Fruit fly (Drosophila melanogaster) whole organism, prepupa: Measurements from ENCODE around the gene sav.

Experiments
- Blimp-1 ChIP-seq: fragments of 200-800 bp; sonication (Bioruptor generic); optimal IDR thresholded peaks from 3 replicates; lab custom pipeline; 2017; ENCODE audit warnings: missing biosample characterization, missing genetic modification characterization, mild to moderate bottlenecking, moderate library complexity, missing genetic modification reagents
- CG10669 ChIP-seq: fragments of 200-800 bp; sonication (Bioruptor generic); optimal IDR thresholded peaks from 3 replicates; lab custom pipeline; 2018; ENCODE audit warnings: missing biosample characterization, mild to moderate bottlenecking, missing genetic modification characterization, moderate library complexity
- CG31627 ChIP-seq: fragments of 200-800 bp; sonication (Bioruptor generic); optimal IDR thresholded peaks from 3 replicates; lab custom pipeline; 2016; ENCODE audit warnings: missing biosample characterization, missing genetic modification characterization
- CG6163 ChIP-seq: fragments of 200-800 bp; sonication (Bioruptor generic); IDR thresholded peaks from 3 replicates; pipeline ENCODE4 v1.3.6; 2022; ENCODE audit warnings: missing biosample characterization, missing genetic modification characterization
- CG6854 ChIP-seq: fragments of 200-800 bp; sonication (Bioruptor generic); optimal IDR thresholded peaks from 2 replicates; lab custom pipeline; 2017; ENCODE audit warnings: missing biosample characterization, mild to moderate bottlenecking, missing genetic modification characterization
- Eip78C ChIP-seq: fragments of 200-800 bp; sonication (Bioruptor generic); peaks from one replicate; lab custom pipeline; 2016; ENCODE audit warnings: missing biosample characterization, missing genetic modification characterization
- Gug ChIP-seq: fragments of 200-800 bp; sonication (Bioruptor generic); IDR thresholded peaks from 2 replicates; pipeline ENCODE4 v1.3.6; 2022; ENCODE audit warnings: missing biosample characterization, missing genetic modification characterization
- Smox ChIP-seq: fragments of 200-800 bp; sonication (Bioruptor generic); optimal IDR thresholded peaks from 3 replicates; lab custom pipeline; 2016; ENCODE audit warnings: missing biosample characterization, missing genetic modification characterization
- Sox15 ChIP-seq: fragments of 200-800 bp; sonication (Bioruptor generic); optimal IDR thresholded peaks from 3 replicates; lab custom pipeline; 2016; ENCODE audit warnings: missing biosample characterization, missing genetic modification characterization
- achi ChIP-seq: fragments of 200-800 bp; sonication (Bioruptor generic); optimal IDR thresholded peaks from 3 replicates; lab custom pipeline; 2016; ENCODE audit warnings: missing biosample characterization, missing genetic modification characterization
- dsx ChIP-seq: fragments of 200-800 bp; optimal IDR thresholded peaks from 3 replicates; lab custom pipeline; 2019; ENCODE audit warnings: missing biosample characterization, mild to moderate bottlenecking, missing genetic modification characterization, moderate library complexity; ENCODE audit not compliant: poor library complexity, severe bottlenecking
- pdm3 ChIP-seq: fragments of 200-800 bp; sonication (Bioruptor generic); optimal IDR thresholded peaks from 3 replicates; lab custom pipeline; 2016; ENCODE audit warnings: missing biosample characterization, missing genetic modification characterization
- ss ChIP-seq, 2 experiments: fragments of 200-800 bp; sonication (Bioruptor generic); optimal IDR thresholded peaks; 2 replicates in 1 of 2; 3 replicates in 1 of 2; lab custom pipeline; 2017 to 2018; ENCODE audit warnings: mild to moderate bottlenecking in 2 of 2, missing biosample characterization in 2 of 2, missing genetic modification characterization in 2 of 2, moderate library complexity in 1 of 2

DNA sequence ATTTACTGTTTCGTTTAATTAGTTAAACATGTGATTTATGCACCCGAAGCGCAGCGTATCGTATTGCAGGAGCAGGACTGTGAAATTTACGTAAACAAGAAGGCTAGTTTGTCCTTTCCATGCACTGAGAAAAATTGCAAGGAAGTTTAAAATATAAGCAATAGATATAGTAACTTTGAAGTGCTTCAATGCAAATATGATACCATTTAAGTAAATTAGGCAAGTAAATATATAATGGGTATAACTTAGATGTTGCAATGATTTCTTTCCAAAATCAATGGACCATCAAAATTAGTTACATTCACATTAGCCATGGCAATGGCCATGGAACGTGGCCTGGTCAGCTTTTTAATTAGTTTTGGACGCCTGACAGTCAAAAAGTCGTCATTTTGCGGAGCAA, 30.2 kb downstream of the sav start:
- TF ChIP-seq CG6163 (GFP tag; lab: Robert Waterston, UW): no peak
- TF ChIP-seq CG6854: no peak
- TF ChIP-seq Eip78C (GFP tag; lab: Kevin White, UChicago): peak; percentile 10
- no peak for TF ChIP-seq CG10669 (GFP tag; lab: Kevin White, UChicago)
- TF ChIP-seq dsx (GFP tag; lab: Kevin White, UChicago): no peak
- no peak for TF ChIP-seq Blimp-1 (GFP tag; lab: Kevin White, UChicago)
- TF ChIP-seq Gug (GFP tag; lab: Robert Waterston, UW): no peak
- no peak for TF ChIP-seq pdm3 (GFP tag; lab: Kevin White, UChicago)
- TF ChIP-seq Sox15 (GFP tag; lab: Kevin White, UChicago): no peak
- TF ChIP-seq CG31627 (GFP tag; lab: Kevin White, UChicago): no peak
- TF ChIP-seq achi (GFP tag; lab: Kevin White, UChicago): no peak
- TF ChIP-seq ss (GFP tag; optimal IDR thresholded peaks at IDR 0.05; lab: Kevin White, UChicago): no peak
- TF ChIP-seq Smox: no peak
